Fruit fly (Drosophila melanogaster) whole organism, embryonic: ENCODE results near the gene CG6574.

Experiments
- ATbp ChIP-seq: fragments of 200-800 bp; sonication (Bioruptor generic); optimal IDR thresholded peaks from 2 replicates; lab custom pipeline; 2017; ENCODE audit warnings: missing biosample characterization, mild to moderate bottlenecking, missing genetic modification characterization, missing genetic modification reagents
- Atf3 ChIP-seq: fragments of 200-800 bp; sonication (Bioruptor generic); optimal IDR thresholded peaks from 3 replicates; lab custom pipeline; 2016; ENCODE audit warnings: missing biosample characterization, missing genetic modification characterization
- Atf6 ChIP-seq: fragments of 200-800 bp; sonication (Bioruptor generic); IDR thresholded peaks from 2 replicates; pipeline ENCODE4 v1.3.6; 2022; ENCODE audit warnings: missing biosample characterization, missing genetic modification characterization
- CG11560 ChIP-seq: fragments of 200-800 bp; sonication (Bioruptor generic); IDR thresholded peaks from 3 replicates; pipeline ENCODE4 v1.3.6; 2022; ENCODE audit warnings: missing biosample characterization, missing genetic modification characterization
- CG13123 ChIP-seq: fragments of 200-800 bp; sonication (Bioruptor generic); optimal IDR thresholded peaks from 2 replicates; lab custom pipeline; 2016; ENCODE audit warnings: missing biosample characterization, missing genetic modification characterization
- CG14441 ChIP-seq: fragments of 200-800 bp; sonication (Bioruptor generic); IDR thresholded peaks from 2 replicates; pipeline ENCODE4 v1.3.6; 2022; ENCODE audit warnings: missing biosample characterization, missing genetic modification characterization
- CG17568 ChIP-seq: fragments of 200-800 bp; sonication (Bioruptor generic); optimal IDR thresholded peaks from 2 replicates; lab custom pipeline; 2018; ENCODE audit warnings: missing biosample characterization, mild to moderate bottlenecking, missing genetic modification characterization, moderate library complexity
- CG18764 ChIP-seq: fragments of 200-800 bp; sonication (Bioruptor generic); optimal IDR thresholded peaks from 3 replicates; lab custom pipeline; 2016; ENCODE audit warnings: missing biosample characterization, missing genetic modification characterization
- CG2120 ChIP-seq: fragments of 200-800 bp; sonication (Bioruptor generic); optimal IDR thresholded peaks from 3 replicates; lab custom pipeline; 2016; ENCODE audit warnings: missing biosample characterization, missing genetic modification characterization
- CG2202 ChIP-seq: fragments of 200-800 bp; sonication (Bioruptor generic); optimal IDR thresholded peaks from 2 replicates; lab custom pipeline; 2018; ENCODE audit warnings: missing biosample characterization, mild to moderate bottlenecking, missing genetic modification characterization
- CG3281 ChIP-seq: fragments of 200-800 bp; sonication (Bioruptor generic); optimal IDR thresholded peaks from 3 replicates; lab custom pipeline; 2017; ENCODE audit warnings: missing biosample characterization, mild to moderate bottlenecking, missing genetic modification characterization
- CG34224 ChIP-seq: fragments of 200-800 bp; sonication (Bioruptor generic); IDR thresholded peaks from 3 replicates; pipeline ENCODE4 v1.3.6; 2022; ENCODE audit warnings: missing biosample characterization, missing genetic modification characterization; ENCODE audit not compliant: partially characterized antibody
- CG34422 ChIP-seq: fragments of 200-800 bp; sonication (Bioruptor generic); IDR thresholded peaks from 3 replicates; pipeline ENCODE4 v1.3.6; 2022; ENCODE audit warnings: missing biosample characterization, missing genetic modification characterization
- CG3838 ChIP-seq: fragments of 200-800 bp; sonication (Bioruptor generic); optimal IDR thresholded peaks from 3 replicates; lab custom pipeline; 2016; ENCODE audit warnings: missing biosample characterization, missing genetic modification characterization
- CG3847 ChIP-seq: fragments of 200-800 bp; sonication (Bioruptor generic); IDR thresholded peaks from 2 replicates; pipeline ENCODE4 v1.3.6; 2022; ENCODE audit warnings: missing biosample characterization, missing genetic modification characterization
- CG43689 ChIP-seq: fragments of 200-800 bp; sonication (Bioruptor generic); IDR thresholded peaks from 2 replicates; pipeline ENCODE4 v1.3.6; 2022; ENCODE audit warnings: missing biosample characterization, missing genetic modification characterization
- CG5245 ChIP-seq: fragments of 200-800 bp; sonication (Bioruptor generic); optimal IDR thresholded peaks from 3 replicates; lab custom pipeline; 2016; ENCODE audit warnings: missing biosample characterization, missing genetic modification characterization
- CG8089 ChIP-seq: fragments of 200-800 bp; sonication (Bioruptor generic); optimal IDR thresholded peaks from 3 replicates; lab custom pipeline; 2016; ENCODE audit warnings: missing biosample characterization, missing genetic modification characterization
- CG8944 ChIP-seq: fragments of 200-800 bp; sonication (Bioruptor generic); optimal IDR thresholded peaks from 3 replicates; lab custom pipeline; 2016; ENCODE audit warnings: missing biosample characterization, missing genetic modification characterization
- CG9817 ChIP-seq: fragments of 200-800 bp; sonication (Bioruptor generic); optimal IDR thresholded peaks from 2 replicates; lab custom pipeline; 2018; ENCODE audit warnings: missing biosample characterization, mild to moderate bottlenecking, missing genetic modification characterization, moderate library complexity
- HLH54F ChIP-seq: fragments of 200-800 bp; sonication (Bioruptor generic); optimal IDR thresholded peaks from 3 replicates; lab custom pipeline; 2016; ENCODE audit warnings: missing biosample characterization, missing genetic modification characterization
- Mad ChIP-seq: fragments of 200-800 bp; sonication (Bioruptor generic); optimal IDR thresholded peaks from 2 replicates; lab custom pipeline; 2016; ENCODE audit warnings: missing biosample characterization, missing genetic modification characterization
- Max ChIP-seq: fragments of 200-800 bp; sonication (Bioruptor generic); optimal IDR thresholded peaks from 2 replicates; lab custom pipeline; 2016; ENCODE audit warnings: missing biosample characterization, mild to moderate bottlenecking, missing genetic modification characterization
- Meics ChIP-seq: fragments of 200-800 bp; sonication (Bioruptor generic); optimal IDR thresholded peaks from 2 replicates; lab custom pipeline; 2017; ENCODE audit warnings: missing biosample characterization, mild to moderate bottlenecking, missing genetic modification characterization
- Nf-YC ChIP-seq: fragments of 200-800 bp; optimal IDR thresholded peaks from 3 replicates; lab custom pipeline; 2019; ENCODE audit warnings: missing biosample characterization, mild to moderate bottlenecking, missing genetic modification characterization, moderate library complexity
- Ptx1 ChIP-seq: fragments of 200-800 bp; sonication (Bioruptor generic); IDR thresholded peaks from 2 replicates; pipeline ENCODE4 v1.3.6; 2022; ENCODE audit warnings: missing biosample characterization, missing genetic modification characterization
- Sox102F ChIP-seq: fragments of 200-800 bp; sonication (Bioruptor generic); optimal IDR thresholded peaks from 2 replicates; lab custom pipeline; 2018; ENCODE audit warnings: missing biosample characterization, mild to moderate bottlenecking, missing genetic modification characterization, moderate library complexity
- Sry-β ChIP-seq: fragments of 200-800 bp; sonication (Bioruptor generic); optimal IDR thresholded peaks from 2 replicates; lab custom pipeline; 2018; ENCODE audit warnings: missing biosample characterization, mild to moderate bottlenecking, missing genetic modification characterization, moderate library complexity
- al ChIP-seq: fragments of 200-800 bp; sonication (Bioruptor generic); IDR thresholded peaks from 2 replicates; pipeline ENCODE4 v1.3.6; 2022; ENCODE audit warnings: missing biosample characterization, missing genetic modification characterization
- ara ChIP-seq: fragments of 200-800 bp; sonication (Bioruptor generic); IDR thresholded peaks from 2 replicates; pipeline ENCODE4 v1.3.6; 2022; ENCODE audit warnings: missing biosample characterization, missing genetic modification characterization
- bbx ChIP-seq: fragments of 200-800 bp; sonication (Bioruptor generic); IDR thresholded peaks from 2 replicates; pipeline ENCODE4 v1.3.6; 2022; ENCODE audit warnings: missing biosample characterization, missing genetic modification characterization; ENCODE audit not compliant: partially characterized antibody
- bigmax ChIP-seq: fragments of 200-800 bp; sonication (Bioruptor generic); optimal IDR thresholded peaks from 2 replicates; lab custom pipeline; 2018; ENCODE audit warnings: missing biosample characterization, mild to moderate bottlenecking, missing genetic modification characterization
- chm ChIP-seq: fragments of 200-800 bp; sonication (Bioruptor generic); IDR thresholded peaks from 2 replicates; pipeline ENCODE4 v1.3.6; 2022; ENCODE audit warnings: missing biosample characterization, missing genetic modification characterization
- disco-r ChIP-seq: fragments of 200-800 bp; sonication (Bioruptor generic); optimal IDR thresholded peaks from 2 replicates; lab custom pipeline; 2016; ENCODE audit warnings: missing biosample characterization, missing genetic modification characterization
- gem ChIP-seq: fragments of 200-800 bp; sonication (Bioruptor generic); optimal IDR thresholded peaks from 2 replicates; lab custom pipeline; 2019; ENCODE audit warnings: missing biosample characterization, mild to moderate bottlenecking, missing genetic modification characterization, moderate library complexity
- gfzf ChIP-seq: fragments of 200-800 bp; sonication (Bioruptor generic); optimal IDR thresholded peaks from 2 replicates; lab custom pipeline; 2016; ENCODE audit warnings: missing biosample characterization, mild to moderate bottlenecking, missing genetic modification characterization, moderate library complexity
- grau ChIP-seq: fragments of 200-800 bp; optimal IDR thresholded peaks from 3 replicates; lab custom pipeline; 2019; ENCODE audit warnings: missing biosample characterization, mild to moderate bottlenecking, missing genetic modification characterization, moderate library complexity
- gt ChIP-seq: fragments of 200-800 bp; sonication (Bioruptor generic); IDR thresholded peaks from 2 replicates; pipeline ENCODE4 v1.3.6; 2022; ENCODE audit warnings: missing biosample characterization, missing genetic modification characterization
- jumu ChIP-seq: fragments of 200-800 bp; sonication (Bioruptor generic); optimal IDR thresholded peaks from 3 replicates; lab custom pipeline; 2016; ENCODE audit warnings: missing biosample characterization, missing genetic modification characterization
- mirr ChIP-seq: fragments of 200-800 bp; sonication (Bioruptor generic); optimal IDR thresholded peaks from 3 replicates; lab custom pipeline; 2018; ENCODE audit warnings: missing biosample characterization, mild to moderate bottlenecking, missing genetic modification characterization
- nau ChIP-seq: fragments of 200-800 bp; sonication (Bioruptor generic); optimal IDR thresholded peaks from 3 replicates; lab custom pipeline; 2017; ENCODE audit warnings: missing biosample characterization, mild to moderate bottlenecking, missing genetic modification characterization, missing genetic modification reagents
- otp ChIP-seq: fragments of 200-800 bp; sonication (Bioruptor generic); IDR thresholded peaks from 3 replicates; pipeline ENCODE4, ENCODE4 v1.3.6; 2022; ENCODE audit warnings: missing biosample characterization, missing genetic modification characterization
- pfk ChIP-seq: fragments of 200-800 bp; sonication (Bioruptor generic); optimal IDR thresholded peaks from 2 replicates; lab custom pipeline; 2018; ENCODE audit warnings: missing biosample characterization, mild to moderate bottlenecking, missing genetic modification characterization, moderate library complexity
- pros ChIP-seq: fragments of 200-800 bp; sonication (Bioruptor generic); optimal IDR thresholded peaks from 3 replicates; lab custom pipeline; 2019; ENCODE audit warnings: missing biosample characterization, mild to moderate bottlenecking, missing genetic modification characterization, moderate library complexity
- pzg ChIP-seq: fragments of 200-800 bp; sonication (Bioruptor generic); optimal IDR thresholded peaks from 3 replicates; lab custom pipeline; 2018; ENCODE audit warnings: missing biosample characterization, mild to moderate bottlenecking, missing genetic modification characterization, moderate library complexity
- run ChIP-seq: fragments of 200-800 bp; sonication (Bioruptor generic); optimal IDR thresholded peaks from 3 replicates; lab custom pipeline; 2018; ENCODE audit warnings: missing biosample characterization, mild to moderate bottlenecking, missing genetic modification characterization
- sna ChIP-seq: fragments of 200-800 bp; sonication (Bioruptor generic); IDR thresholded peaks from 2 replicates; pipeline ENCODE4 v1.3.6; 2022; ENCODE audit warnings: missing biosample characterization, missing genetic modification characterization; ENCODE audit not compliant: partially characterized antibody
- tll ChIP-seq, 2 experiments: fragments of 200-800 bp in 1 of 2; fragments of >200 bp in 1 of 2; sonication (Bioruptor generic) in 1 of 2; optimal IDR thresholded peaks; 2 replicates each; lab custom pipeline; 2017 to 2019; ENCODE audit warnings: missing biosample characterization in 2 of 2, missing genetic modification characterization in 2 of 2, mild to moderate bottlenecking in 1 of 2, moderate library complexity in 1 of 2
- unc-4 ChIP-seq: fragments of 200-800 bp; sonication (Bioruptor generic); IDR thresholded peaks from 2 replicates; pipeline ENCODE4 v1.3.6; 2022; ENCODE audit warnings: missing biosample characterization, missing genetic modification characterization; ENCODE audit not compliant: partially characterized antibody
- wdn ChIP-seq: fragments of 200-800 bp; sonication (Bioruptor generic); IDR thresholded peaks from 2 replicates; pipeline ENCODE4 v1.3.6; 2022; ENCODE audit warnings: missing biosample characterization, missing genetic modification characterization
- zfh1 ChIP-seq: fragments of 200-800 bp; sonication (Bioruptor generic); IDR thresholded peaks from 3 replicates; pipeline ENCODE4 v1.3.6; 2022; ENCODE audit warnings: missing biosample characterization, missing genetic modification characterization

CG6574 gene

dm6 chr3R:10893327-10893726 is 30.5 kb upstream of the CG6574 start, which contains the start of gene CG6621 (continued):
- no peak for TF ChIP-seq Sry-β
- no peak for TF ChIP-seq grau (tag; lab: Kevin White, UChicago)
- peak; percentile 98 for TF ChIP-seq gfzf (GFP tag; lab: Kevin White, UChicago)
- TF ChIP-seq gt (GFP tag; lab: Robert Waterston, UW): no peak
- peak; percentile 86 for TF ChIP-seq CG3847 (GFP tag; lab: Robert Waterston, UW)
- TF ChIP-seq CG17568: no peak
- TF ChIP-seq CG14441 (GFP tag; lab: Robert Waterston, UW): no peak
- TF ChIP-seq unc-4 (GFP tag; lab: Robert Waterston, UW): peak; percentile 54
- no peak for TF ChIP-seq Ptx1
- no peak for TF ChIP-seq CG8944 (GFP tag; lab: Kevin White, UChicago)
- TF ChIP-seq CG8089 (GFP tag; lab: Kevin White, UChicago): no peak
- TF ChIP-seq bigmax (GFP tag; lab: Kevin White, UChicago): peak; percentile 10
- TF ChIP-seq HLH54F (GFP tag; lab: Kevin White, UChicago): peak; percentile 10
- no peak for TF ChIP-seq pfk (GFP tag; lab: Kevin White, UChicago)
- TF ChIP-seq Meics (GFP tag; lab: Kevin White, UChicago): no peak
- no peak for TF ChIP-seq tll (GFP tag; optimal IDR thresholded peaks at IDR 0.05; lab: Kevin White, UChicago)
- peak; percentile 61 for TF ChIP-seq CG2120 (GFP tag; lab: Kevin White, UChicago)
- TF ChIP-seq CG2202 (tag; lab: Kevin White, UChicago): peak; percentile 7
- no peak for TF ChIP-seq CG11560 (tag; lab: Robert Waterston, UW)
- TF ChIP-seq jumu (GFP tag; lab: Kevin White, UChicago): no peak
- TF ChIP-seq run: no peak
- no peak for TF ChIP-seq disco-r (GFP tag; lab: Kevin White, UChicago)
- TF ChIP-seq CG34224 (GFP tag; lab: Robert Waterston, UW): peak; percentile 52; the same call in 1 of the 3 replicates
- TF ChIP-seq Atf3: no peak
- no peak for TF ChIP-seq pros (GFP tag; lab: Kevin White, UChicago)
- peak; percentile 40 for TF ChIP-seq Mad (GFP tag; lab: Kevin White, UChicago)
- TF ChIP-seq ara (GFP tag; lab: Robert Waterston, UW): no peak
- no peak for TF ChIP-seq CG3838
- TF ChIP-seq nau: no peak
- no peak for TF ChIP-seq wdn (GFP tag; lab: Robert Waterston, UW)
- peak; percentile 43; the same call in 2 of the 3 replicates for TF ChIP-seq CG34422
- TF ChIP-seq CG18764 (GFP tag; lab: Kevin White, UChicago): no peak
- peak; percentile 98 for TF ChIP-seq pzg (GFP tag; lab: Kevin White, UChicago)
- TF ChIP-seq bbx: peak; percentile 26; the same call in 1 of the 2 replicates
- TF ChIP-seq CG43689 (GFP tag; lab: Robert Waterston, UW): no peak
- TF ChIP-seq CG9817 (tag; lab: Kevin White, UChicago): peak; percentile 31
- TF ChIP-seq mirr (GFP tag; lab: Kevin White, UChicago): no peak
- TF ChIP-seq CG13123 (GFP tag; lab: Kevin White, UChicago): no peak
- no peak for TF ChIP-seq otp (GFP tag; lab: Robert Waterston, UW)
- TF ChIP-seq Atf6 (GFP tag; lab: Robert Waterston, UW): no peak
- no peak for TF ChIP-seq al (GFP tag; lab: Robert Waterston, UW)
- TF ChIP-seq CG3281 (GFP tag; lab: Kevin White, UChicago): no peak
- no peak for TF ChIP-seq Nf-YC
- TF ChIP-seq sna: no peak
- TF ChIP-seq gem: no peak
- TF ChIP-seq CG5245 (GFP tag; lab: Kevin White, UChicago): no peak
- no peak for TF ChIP-seq chm (GFP tag; lab: Robert Waterston, UW)
- TF ChIP-seq ATbp (GFP tag; lab: Kevin White, UChicago): no peak
- TF ChIP-seq Sox102F (GFP tag; lab: Kevin White, UChicago): no peak
- TF ChIP-seq Max (GFP tag; lab: Kevin White, UChicago): no peak
- TF ChIP-seq zfh1 (GFP tag; lab: Robert Waterston, UW): no peak
